Worm (Caenorhabditis elegans): ENCODE measurements around the gene spe-18.

ce11 chrII:13165683-13166259 lies 12.6 kb upstream of the spe-18 start, which contains the start of gene moe-3:
- peak; percentile 51 for TF ChIP-seq attf-5 (GFP tag; optimal IDR thresholded peaks at IDR 0.05)
- no peak for TF ChIP-seq attf-3 (GFP tag; conservative IDR thresholded peaks at IDR 0.05)
- TF ChIP-seq ama-1 (optimal IDR thresholded peaks at IDR 0.05), result no peak
- no peak for TF ChIP-seq ama-1 (GFP tag; optimal IDR thresholded peaks at IDR 0.05)
- no peak for TF ChIP-seq sea-2 (GFP tag; IDR thresholded peaks at IDR 0.05)
- no peak for TF ChIP-seq tbx-9 (tag; optimal IDR thresholded peaks at IDR 0.05; ENCODE audit: borderline replicate concordance)
- TF ChIP-seq dpl-1 (GFP tag; optimal IDR thresholded peaks at IDR 0.05), result no peak
- TF ChIP-seq Y79H2A.3 (GFP tag; conservative IDR thresholded peaks at IDR 0.05), result no peak
- no peak for TF ChIP-seq ztf-26 (tag; optimal IDR thresholded peaks at IDR 0.05)
- TF ChIP-seq ceh-40 (GFP tag; IDR thresholded peaks at IDR 0.05), result no peak
- no peak for TF ChIP-seq ZK185.1 (tag; optimal IDR thresholded peaks at IDR 0.05; ENCODE audit: poor library complexity, severe bottlenecking)
- no peak for TF ChIP-seq fkh-3 (tag; optimal IDR thresholded peaks at IDR 0.05)
